Fruit fly (Drosophila melanogaster) whole organism, wandering third instar larva: ENCODE measurements around the gene BthD.

Source experiments
- Abd-B ChIP-seq: fragments of >200 bp; optimal IDR thresholded peaks from 2 replicates; lab custom pipeline; 2017; ENCODE audit warnings: missing biosample characterization, missing genetic modification characterization
- CG32264 ChIP-seq: fragments of 200-800 bp; sonication (Bioruptor generic); optimal IDR thresholded peaks from 2 replicates; lab custom pipeline; 2016; ENCODE audit warnings: missing biosample characterization, missing genetic modification characterization
- CG9705 ChIP-seq: fragments of 200-800 bp; sonication (Bioruptor generic); optimal IDR thresholded peaks from 2 replicates; lab custom pipeline; 2018; ENCODE audit warnings: missing biosample characterization, mild to moderate bottlenecking, missing genetic modification characterization
- CrebA ChIP-seq: fragments of 200-800 bp; sonication (Bioruptor generic); optimal IDR thresholded peaks from 2 replicates; lab custom pipeline; 2016; ENCODE audit warnings: missing biosample characterization, mild to moderate bottlenecking, missing genetic modification characterization, borderline replicate concordance
- Dfd ChIP-seq: fragments of >200 bp; optimal IDR thresholded peaks from 2 replicates; lab custom pipeline; 2017; ENCODE audit warnings: missing biosample characterization, missing genetic modification characterization
- Dif ChIP-seq: fragments of 200-275, 200-300 bp; sonication (Bioruptor generic); optimal IDR thresholded peaks from 2 replicates; lab custom pipeline; 2018; ENCODE audit warnings: missing biosample characterization, missing genetic modification characterization; ENCODE audit not compliant: partially characterized antibody
- GATAd ChIP-seq: sonication (Bioruptor generic); optimal IDR thresholded peaks from 2 replicates; lab custom pipeline; 2016; ENCODE audit warnings: missing biosample characterization, missing genetic modification characterization
- HLH106 ChIP-seq: fragments of 200-800 bp; optimal IDR thresholded peaks from 3 replicates; lab custom pipeline; 2019; ENCODE audit warnings: missing biosample characterization, mild to moderate bottlenecking, missing genetic modification characterization, moderate library complexity
- Hnf4 ChIP-seq: fragments of 200-800 bp; sonication (Bioruptor generic); optimal IDR thresholded peaks from 2 replicates; lab custom pipeline; 2016; ENCODE audit warnings: missing biosample characterization, mild to moderate bottlenecking, missing genetic modification characterization
- Hr78 ChIP-seq: fragments of >200 bp; optimal IDR thresholded peaks from 2 replicates; lab custom pipeline; 2017; ENCODE audit warnings: missing biosample characterization, missing genetic modification characterization
- Hr83 ChIP-seq: fragments of 200-300 bp; sonication (Bioruptor generic); optimal IDR thresholded peaks from 2 replicates; lab custom pipeline; 2016; ENCODE audit warnings: missing biosample characterization, mild to moderate bottlenecking, missing genetic modification characterization, moderate library complexity; ENCODE audit not compliant: poor library complexity, severe bottlenecking
- Jra ChIP-seq: sonication (Bioruptor generic); optimal IDR thresholded peaks from 2 replicates; lab custom pipeline; 2016; ENCODE audit warnings: missing biosample characterization, missing genetic modification characterization
- Mio ChIP-seq: sonication (Bioruptor generic); optimal IDR thresholded peaks from 2 replicates; lab custom pipeline; 2016; ENCODE audit warnings: missing biosample characterization, missing genetic modification characterization
- Myc ChIP-seq: fragments of >200 bp; optimal IDR thresholded peaks from 2 replicates; lab custom pipeline; 2017
- N ChIP-seq: fragments of >200 bp; optimal IDR thresholded peaks from 2 replicates; lab custom pipeline; 2018; ENCODE audit warnings: missing biosample characterization, missing external identifiers, missing genetic modification characterization
- OdsH ChIP-seq: fragments of 200-800 bp; sonication (Bioruptor generic); optimal IDR thresholded peaks from 2 replicates; lab custom pipeline; 2016; ENCODE audit warnings: missing biosample characterization, mild to moderate bottlenecking, missing genetic modification characterization
- Rel ChIP-seq, 2 experiments: fragments of 200-800 bp; sonication (Bioruptor generic) in 1 of 2; optimal IDR thresholded peaks; 2 replicates in 1 of 2; 3 replicates in 1 of 2; lab custom pipeline; 2016 to 2019; ENCODE audit warnings: mild to moderate bottlenecking in 2 of 2, missing biosample characterization in 2 of 2, missing genetic modification characterization in 2 of 2, moderate library complexity in 1 of 2
- Sp1 ChIP-seq: fragments of 200-800 bp; sonication (Bioruptor generic); optimal IDR thresholded peaks from 3 replicates; lab custom pipeline; 2019; ENCODE audit warnings: missing biosample characterization, mild to moderate bottlenecking, missing genetic modification characterization, moderate library complexity
- Vsx2 ChIP-seq: fragments of 200-300, 225-300 bp; sonication (Bioruptor generic); optimal IDR thresholded peaks from 2 replicates; lab custom pipeline; 2018; ENCODE audit warnings: missing biosample characterization, missing genetic modification characterization; ENCODE audit not compliant: partially characterized antibody
- br ChIP-seq: fragments of 200-800 bp; sonication (Bioruptor generic); optimal IDR thresholded peaks from 2 replicates; lab custom pipeline; 2016; ENCODE audit warnings: missing biosample characterization, missing genetic modification characterization
- brk ChIP-seq: fragments of 200-800 bp; sonication (Bioruptor generic); optimal IDR thresholded peaks from 2 replicates; lab custom pipeline; 2016; ENCODE audit warnings: missing biosample characterization, mild to moderate bottlenecking, missing genetic modification characterization
- dl ChIP-seq, 2 experiments: fragments of 175-275, 200-275 bp in 1 of 2; fragments of 200-275 bp in 1 of 2; sonication (Bioruptor generic); optimal IDR thresholded peaks; lab custom pipeline; 2018; ENCODE audit warnings: mild to moderate bottlenecking in 2 of 2, missing biosample characterization in 2 of 2, missing genetic modification characterization in 2 of 2, moderate library complexity in 2 of 2; ENCODE audit not compliant: partially characterized antibody in 2 of 2, insufficient read depth in 1 of 2
- dmrt93B ChIP-seq: fragments of 200-800 bp; sonication (Bioruptor generic); optimal IDR thresholded peaks from 2 replicates; lab custom pipeline; 2018; ENCODE audit warnings: missing biosample characterization, mild to moderate bottlenecking, missing genetic modification characterization
- dsf ChIP-seq: sonication (Bioruptor generic); optimal IDR thresholded peaks from 2 replicates; lab custom pipeline; 2016; ENCODE audit warnings: missing biosample characterization, missing genetic modification characterization, borderline replicate concordance
- ey ChIP-seq: fragments of 200-800 bp; sonication (Bioruptor generic); optimal IDR thresholded peaks from 2 replicates; lab custom pipeline; 2016; ENCODE audit warnings: missing biosample characterization, missing genetic modification characterization
- foxo ChIP-seq, 2 experiments: fragments of 200-800 bp; sonication (Bioruptor generic); optimal IDR thresholded peaks; 2 replicates in 1 of 2; 3 replicates in 1 of 2; lab custom pipeline; 2016 to 2017; ENCODE audit warnings: missing biosample characterization in 2 of 2, missing genetic modification characterization in 2 of 2
- fru ChIP-seq: fragments of 200-800 bp; sonication (Bioruptor generic); optimal IDR thresholded peaks from 3 replicates; lab custom pipeline; 2016; ENCODE audit warnings: missing biosample characterization, mild to moderate bottlenecking, missing genetic modification characterization
- h ChIP-seq: fragments of 200-800 bp; sonication (Bioruptor generic); optimal IDR thresholded peaks from 3 replicates; lab custom pipeline; 2016; ENCODE audit warnings: missing biosample characterization, mild to moderate bottlenecking, missing genetic modification characterization
- jim ChIP-seq: fragments of 175-275, 200-325 bp; sonication (Bioruptor generic); optimal IDR thresholded peaks from 2 replicates; lab custom pipeline; 2016; ENCODE audit warnings: missing biosample characterization, mild to moderate bottlenecking, missing genetic modification characterization
- lola ChIP-seq: fragments of >200 bp; optimal IDR thresholded peaks from 2 replicates; lab custom pipeline; 2017; ENCODE audit warnings: missing biosample characterization, missing genetic modification characterization
- pan ChIP-seq: fragments of >200 bp; optimal IDR thresholded peaks from 2 replicates; lab custom pipeline; 2017
- psq ChIP-seq: fragments of 200-800 bp; sonication (Bioruptor generic); optimal IDR thresholded peaks from 3 replicates; lab custom pipeline; 2017; ENCODE audit warnings: missing biosample characterization, mild to moderate bottlenecking, missing genetic modification characterization, moderate library complexity
- rgr ChIP-seq: fragments of 200-800 bp; sonication (Bioruptor generic); optimal IDR thresholded peaks from 3 replicates; lab custom pipeline; 2016; ENCODE audit warnings: missing biosample characterization, mild to moderate bottlenecking, missing genetic modification characterization
- sage ChIP-seq: fragments of 200-800 bp; sonication (Bioruptor generic); optimal IDR thresholded peaks from 2 replicates; lab custom pipeline; 2016; ENCODE audit warnings: missing biosample characterization, mild to moderate bottlenecking, missing genetic modification characterization
- sv ChIP-seq: fragments of 200-800 bp; sonication (Bioruptor generic); optimal IDR thresholded peaks from 3 replicates; lab custom pipeline; 2016; ENCODE audit warnings: missing biosample characterization, missing genetic modification characterization
- tai ChIP-seq: sonication (Bioruptor generic); optimal IDR thresholded peaks from 2 replicates; lab custom pipeline; 2016; ENCODE audit warnings: missing biosample characterization, missing genetic modification characterization
- usp ChIP-seq: fragments of >200 bp; optimal IDR thresholded peaks from 2 replicates; lab custom pipeline; 2017; ENCODE audit warnings: missing biosample characterization, missing genetic modification characterization
- woc ChIP-seq: sonication (Bioruptor generic); optimal IDR thresholded peaks from 2 replicates; lab custom pipeline; 2016; ENCODE audit warnings: missing biosample characterization, mild to moderate bottlenecking, missing genetic modification characterization

The BthD gene

DNA sequence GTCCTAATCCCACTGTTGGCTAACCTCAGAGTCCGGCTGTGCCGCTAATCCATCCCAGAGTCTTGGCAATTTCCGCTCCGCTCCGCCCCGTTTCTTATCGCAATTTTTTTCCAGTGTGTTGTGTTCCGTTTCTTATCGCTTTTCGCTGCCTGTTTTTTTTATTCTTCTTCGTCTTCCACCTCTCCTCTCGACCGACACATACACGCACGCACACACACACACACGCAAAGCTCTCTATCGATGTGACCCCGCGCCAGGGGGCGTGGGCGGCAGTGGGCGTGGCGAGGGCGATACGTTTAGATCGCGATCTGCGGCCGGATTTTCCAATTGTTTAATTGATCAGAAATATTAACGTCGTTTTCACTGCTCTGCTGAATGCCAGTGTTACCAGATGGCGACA lies 4.1 kb downstream of the BthD start:
- TF ChIP-seq Dfd (GFP tag; lab: Kevin White, UChicago) (no peak), Sp1 (GFP tag; lab: Kevin White, UChicago) (peak; percentile 22), Dif (GFP tag; lab: Kevin White, UChicago) (peak; percentile 21), psq (GFP tag; lab: Kevin White, UChicago) (peak; percentile 81)

DNA sequence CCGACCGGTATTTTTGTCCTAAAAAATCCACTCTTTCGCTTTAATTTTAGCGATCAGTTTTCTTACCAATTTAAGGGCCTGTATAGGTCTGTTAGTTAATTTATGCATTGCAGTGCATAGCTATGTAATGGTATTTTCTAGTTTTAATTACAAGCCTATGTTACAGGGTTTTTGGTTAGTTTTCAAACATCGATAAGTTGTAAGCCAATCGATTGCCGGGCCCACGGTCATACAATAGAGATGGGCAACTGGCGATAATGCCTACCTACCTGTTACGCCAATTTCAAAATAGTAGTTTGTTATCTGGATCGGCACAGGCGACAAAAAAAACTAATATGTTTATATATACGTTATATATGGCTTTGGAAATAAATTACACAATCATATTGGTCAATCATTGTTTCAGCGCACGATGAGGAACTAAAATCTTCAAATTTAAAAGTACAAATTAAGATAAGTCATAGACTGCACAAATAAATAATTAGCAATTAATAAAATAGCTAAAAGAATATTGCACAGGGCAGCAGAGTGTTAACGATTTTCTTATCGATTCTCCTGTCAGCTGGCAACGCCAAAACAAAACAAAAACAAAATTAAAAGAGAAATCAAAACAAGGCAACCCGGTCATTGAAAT lies 4.6 kb downstream of the BthD start, which contains the start of the genes tth and Tango2:
Gene tth (minus strand): TSS at position 170 of the 634 bp plus-strand sequence.
Gene Tango2 (plus strand): TSS at position 573 of the 634 bp plus-strand sequence.
- TF ChIP-seq rgr (GFP tag; lab: Kevin White, UChicago) (peak; percentile 87), Abd-B (no peak), Dfd (GFP tag; lab: Kevin White, UChicago) (no peak), CrebA (GFP tag; lab: Kevin White, UChicago) (no peak), usp (GFP tag; lab: Kevin White, UChicago) (no peak), Hr83 (GFP tag; lab: Kevin White, UChicago) (peak; percentile 2), Hr78 (GFP tag; lab: Kevin White, UChicago) (no peak), HLH106 (tag; lab: Kevin White, UChicago) (peak; percentile 89), Mio (GFP tag; lab: Kevin White, UChicago) (peak; percentile 16), dl (GFP tag; optimal IDR thresholded peaks at IDR 0.05; lab: Kevin White, UChicago; ENCODE audit: insufficient read depth in 1 of 2, partially characterized antibody in 2 of 2) (no peak), ey (peak; percentile 84), GATAd (GFP tag; lab: Kevin White, UChicago) (no peak), psq (GFP tag; lab: Kevin White, UChicago) (peak; percentile 56), Vsx2 (GFP tag; lab: Kevin White, UChicago) (no peak), Dif (GFP tag; lab: Kevin White, UChicago) (no peak), CG32264 (peak; percentile 14), N (GFP tag; lab: Kevin White, UChicago) (no peak), sage (no peak), CG9705 (GFP tag; lab: Kevin White, UChicago) (peak; percentile 54), brk (GFP tag; lab: Kevin White, UChicago) (no peak), pan (lab: Kevin White, UChicago) (no peak), Sp1 (GFP tag; lab: Kevin White, UChicago) (peak; percentile 88), tai (GFP tag; lab: Kevin White, UChicago) (no peak), Myc (lab: Kevin White, UChicago) (no peak), lola (GFP tag; lab: Kevin White, UChicago) (no peak), Rel (GFP tag; optimal IDR thresholded peaks at IDR 0.05; lab: Kevin White, UChicago) (peak; percentile 36), Rel (tag; optimal IDR thresholded peaks at IDR 0.05; lab: Kevin White, UChicago) (peak; percentile 55), sv (GFP tag; lab: Kevin White, UChicago) (peak; percentile 55), dmrt93B (GFP tag; lab: Kevin White, UChicago) (no peak), jim (GFP tag; lab: Kevin White, UChicago) (no peak), fru (GFP tag; lab: Kevin White, UChicago) (peak; percentile 90), br (GFP tag; lab: Kevin White, UChicago) (peak; percentile 85), Hnf4 (GFP tag; lab: Kevin White, UChicago) (no peak), Jra (GFP tag; lab: Kevin White, UChicago) (no peak), foxo (GFP tag; optimal IDR thresholded peaks at IDR 0.05; lab: Kevin White, UChicago) (peak in 1 of 2 experiments; percentile 90), dsf (GFP tag; lab: Kevin White, UChicago) (peak; percentile 53), woc (peak; percentile 73), OdsH (GFP tag; lab: Kevin White, UChicago) (peak; percentile 80), h (GFP tag; lab: Kevin White, UChicago) (peak; percentile 87)
